Worm (Caenorhabditis elegans): Measurements from ENCODE around the gene pha-1.

Gene pha-1

DNA sequence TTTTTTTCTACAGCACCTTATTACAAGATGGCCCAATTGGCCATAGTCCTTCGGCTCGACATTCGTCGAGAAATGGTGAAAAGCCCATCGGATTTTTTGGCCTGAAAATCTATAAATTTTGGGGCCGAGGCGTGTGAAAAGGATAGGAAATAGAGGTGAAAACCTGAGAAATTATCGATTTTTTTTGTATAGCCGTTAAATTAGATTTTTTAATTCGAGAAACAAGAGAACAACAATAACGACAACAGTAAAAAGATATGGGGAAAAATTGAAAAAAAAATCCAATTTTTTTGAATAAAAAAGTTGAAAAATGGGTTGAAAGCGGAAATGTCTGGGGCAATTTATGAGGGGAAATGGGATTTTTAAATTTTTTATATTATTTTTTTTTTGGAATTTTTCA is 31.7 kb upstream of the pha-1 start, which contains the start of gene hmt-1:
hmt-1 (minus strand) TSS at position 101 of the 400 bp plus-strand sequence.
- no peak for TF ChIP-seq ref-1 (GFP tag; conservative IDR thresholded peaks at IDR 0.05)
- TF ChIP-seq tab-1 (GFP tag; IDR thresholded peaks at IDR 0.05) = no peak
- no peak for TF ChIP-seq T22C8.4 (GFP tag; IDR thresholded peaks at IDR 0.05)
- TF ChIP-seq ztf-29 (GFP tag; IDR thresholded peaks at IDR 0.05) = no peak
- TF ChIP-seq cog-1 (tag; optimal IDR thresholded peaks at IDR 0.05) = no peak
- no peak for TF ChIP-seq med-1 (GFP tag; optimal IDR thresholded peaks at IDR 0.05; ENCODE audit: insufficient read depth)
- no peak for TF ChIP-seq ztf-23 (GFP tag; IDR thresholded peaks at IDR 0.05)
- TF ChIP-seq klf-2 (GFP tag; conservative IDR thresholded peaks at IDR 0.05) = no peak
- no peak for TF ChIP-seq flt-1 (GFP tag; IDR thresholded peaks at IDR 0.05)

- no peak for TF ChIP-seq tab-1 (GFP tag; IDR thresholded peaks at IDR 0.05)
- TF ChIP-seq ztf-29 (GFP tag; IDR thresholded peaks at IDR 0.05) = no peak
- no peak for TF ChIP-seq cog-1 (tag; optimal IDR thresholded peaks at IDR 0.05)
- no peak for TF ChIP-seq flt-1 (GFP tag; IDR thresholded peaks at IDR 0.05)
- TF ChIP-seq med-1 (GFP tag; optimal IDR thresholded peaks at IDR 0.05; ENCODE audit: insufficient read depth) = no peak
- no peak for TF ChIP-seq T22C8.4 (GFP tag; IDR thresholded peaks at IDR 0.05)
Observed at ce11 chrIII:11101246-11101645, 30.3 kb upstream of the pha-1 start.

- TF ChIP-seq tab-1 (GFP tag; IDR thresholded peaks at IDR 0.05) (no peak), ztf-29 (GFP tag; IDR thresholded peaks at IDR 0.05) (no peak), ztf-23 (GFP tag; IDR thresholded peaks at IDR 0.05) (no peak), cog-1 (tag; optimal IDR thresholded peaks at IDR 0.05) (no peak), ref-1 (GFP tag; conservative IDR thresholded peaks at IDR 0.05) (no peak), flt-1 (GFP tag; IDR thresholded peaks at IDR 0.05) (no peak), med-1 (GFP tag; optimal IDR thresholded peaks at IDR 0.05; ENCODE audit: insufficient read depth) (no peak), T22C8.4 (GFP tag; IDR thresholded peaks at IDR 0.05) (no peak), klf-2 (GFP tag; conservative IDR thresholded peaks at IDR 0.05) (no peak)
Observed at ce11 chrIII:11107327-11107726, 24.2 kb upstream of the pha-1 start.

DNA sequence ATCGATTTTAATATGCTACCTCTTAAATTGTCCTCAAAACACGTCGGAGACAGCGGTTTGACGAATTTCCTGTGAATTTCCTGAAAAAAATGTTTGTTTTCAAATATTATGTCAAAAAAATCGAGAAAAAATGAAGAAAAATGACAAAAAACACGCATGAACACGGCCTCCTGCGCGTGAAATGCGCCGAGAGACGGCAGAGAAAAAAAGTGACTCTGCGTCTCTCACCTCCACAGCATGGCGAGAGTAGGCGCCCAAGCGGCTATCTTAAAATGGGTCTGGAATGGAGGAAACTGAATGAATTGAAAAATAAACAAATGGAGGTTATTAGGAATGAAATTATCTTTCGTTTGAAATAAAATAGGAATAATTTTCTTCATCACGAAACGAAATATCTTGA is 20.8 kb upstream of the pha-1 start:
- TF ChIP-seq med-1 (GFP tag; optimal IDR thresholded peaks at IDR 0.05; ENCODE audit: insufficient read depth) (no peak), cog-1 (tag; optimal IDR thresholded peaks at IDR 0.05) (no peak), klf-2 (GFP tag; conservative IDR thresholded peaks at IDR 0.05) (no peak), ztf-23 (GFP tag; IDR thresholded peaks at IDR 0.05) (0 out of 2 replicates have a peak, but pooled peaks have one; percentile 40), T22C8.4 (GFP tag; IDR thresholded peaks at IDR 0.05) (0 out of 2 replicates have a peak, but pooled peaks have one; percentile 5), tab-1 (GFP tag; IDR thresholded peaks at IDR 0.05) (no peak), flt-1 (GFP tag; IDR thresholded peaks at IDR 0.05) (peak; percentile 42; the same call in 1 of the 2 replicates), ztf-29 (GFP tag; IDR thresholded peaks at IDR 0.05) (no peak)

ce11 chrIII:11112718-11113117 is 18.9 kb upstream of the pha-1 start:
- TF ChIP-seq ztf-29 (GFP tag; IDR thresholded peaks at IDR 0.05) (no peak), flt-1 (GFP tag; IDR thresholded peaks at IDR 0.05) (no peak), cog-1 (tag; optimal IDR thresholded peaks at IDR 0.05) (no peak), tab-1 (GFP tag; IDR thresholded peaks at IDR 0.05) (no peak), med-1 (GFP tag; optimal IDR thresholded peaks at IDR 0.05; ENCODE audit: insufficient read depth) (no peak), klf-2 (GFP tag; conservative IDR thresholded peaks at IDR 0.05) (0 out of 2 replicates have a peak, but pooled peaks have one; percentile 13), ztf-23 (GFP tag; IDR thresholded peaks at IDR 0.05) (0 out of 2 replicates have a peak, but pooled peaks have one; percentile 61), ref-1 (GFP tag; conservative IDR thresholded peaks at IDR 0.05) (no peak), T22C8.4 (GFP tag; IDR thresholded peaks at IDR 0.05) (no peak)

ce11 chrIII:11113845-11114244 is 17.7 kb upstream of the pha-1 start:
- TF ChIP-seq T22C8.4 (GFP tag; IDR thresholded peaks at IDR 0.05) (no peak), ref-1 (GFP tag; conservative IDR thresholded peaks at IDR 0.05) (no peak), med-1 (GFP tag; optimal IDR thresholded peaks at IDR 0.05; ENCODE audit: insufficient read depth) (no peak), ztf-29 (GFP tag; IDR thresholded peaks at IDR 0.05) (no peak), flt-1 (GFP tag; IDR thresholded peaks at IDR 0.05) (no peak)

- no peak for TF ChIP-seq ztf-23 (GFP tag; IDR thresholded peaks at IDR 0.05)
- TF ChIP-seq T22C8.4 (GFP tag; IDR thresholded peaks at IDR 0.05) = no peak
- no peak for TF ChIP-seq ref-1 (GFP tag; conservative IDR thresholded peaks at IDR 0.05)
- no peak for TF ChIP-seq klf-2 (GFP tag; conservative IDR thresholded peaks at IDR 0.05)
- TF ChIP-seq tab-1 (GFP tag; IDR thresholded peaks at IDR 0.05) = no peak
- TF ChIP-seq flt-1 (GFP tag; IDR thresholded peaks at IDR 0.05) = no peak
- no peak for TF ChIP-seq cog-1 (tag; optimal IDR thresholded peaks at IDR 0.05)
- no peak for TF ChIP-seq ztf-29 (GFP tag; IDR thresholded peaks at IDR 0.05)
- no peak for TF ChIP-seq med-1 (GFP tag; optimal IDR thresholded peaks at IDR 0.05; ENCODE audit: insufficient read depth)
Observed at ce11 chrIII:11115956-11116355, 15.6 kb upstream of the pha-1 start.

ce11 chrIII:11119176-11119853 is 12.3 kb upstream of the pha-1 start, which contains the start of the genes sup-35 and Y48A6C.4:
TSS of gene sup-35 (minus strand) at chrIII:11119226.
TSS of gene Y48A6C.4 (plus strand) at chrIII:11119803.
- TF ChIP-seq cog-1 (tag; optimal IDR thresholded peaks at IDR 0.05) (peak; percentile 77), ztf-29 (GFP tag; IDR thresholded peaks at IDR 0.05) (no peak), ref-1 (GFP tag; conservative IDR thresholded peaks at IDR 0.05) (0 out of 2 replicates have a peak, but pooled peaks have one; percentile 33), ztf-23 (GFP tag; IDR thresholded peaks at IDR 0.05) (peak; percentile 71), tab-1 (GFP tag; IDR thresholded peaks at IDR 0.05) (no peak), T22C8.4 (GFP tag; IDR thresholded peaks at IDR 0.05) (no peak), flt-1 (GFP tag; IDR thresholded peaks at IDR 0.05) (0 out of 2 replicates have a peak, but pooled peaks have one; percentile 66), med-1 (GFP tag; optimal IDR thresholded peaks at IDR 0.05; ENCODE audit: insufficient read depth) (no peak), klf-2 (GFP tag; conservative IDR thresholded peaks at IDR 0.05) (0 out of 2 replicates have a peak, but pooled peaks have one; percentile 57)

DNA sequence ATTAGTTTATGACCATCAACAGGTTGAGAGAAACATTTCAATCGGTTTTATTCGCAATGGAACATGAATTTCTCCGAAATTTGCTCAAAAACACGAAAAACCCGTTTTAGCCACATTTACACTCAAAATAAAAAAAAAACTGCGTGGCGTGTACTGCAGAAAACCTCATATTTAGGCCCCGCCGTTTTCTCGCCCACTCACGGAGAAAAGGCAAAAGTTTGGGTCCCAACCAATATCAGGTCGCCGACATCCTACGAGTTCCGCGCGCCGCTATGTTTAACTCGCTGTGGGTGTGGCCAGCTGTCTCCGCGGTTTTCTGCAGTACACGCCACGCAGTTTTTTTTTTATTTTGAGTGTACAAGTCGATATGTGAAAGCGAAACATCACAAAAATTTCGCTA is 7.7 kb upstream of the pha-1 start:
- TF ChIP-seq flt-1 (GFP tag; IDR thresholded peaks at IDR 0.05) (0 out of 2 replicates have a peak, but pooled peaks have one; percentile 15), med-1 (GFP tag; optimal IDR thresholded peaks at IDR 0.05; ENCODE audit: insufficient read depth) (no peak)

Measured in whole organism, midembryonic.